Worm (Caenorhabditis elegans) whole organism, L3 larva: ENCODE data around the gene F56D5.3.

Source experiments
- mdl-1 ChIP-seq: fragments of 150-350 bp; optimal IDR thresholded peaks from 2 replicates; lab custom pipeline; 2014; ENCODE audit warnings: missing biosample characterization, missing genetic modification characterization
- nhr-76 ChIP-seq: fragments of 150-350 bp; sonication (generic microtip); optimal IDR thresholded peaks from 5 replicates; lab custom pipeline; 2014; ENCODE audit warnings: missing biosample characterization, missing genetic modification characterization
- pha-4 ChIP-seq: fragments of 150-350 bp; optimal IDR thresholded peaks from 2 replicates; lab custom pipeline; 2014; ENCODE audit warnings: missing biosample characterization, missing genetic modification reagents, missing genetic modification characterization
- pqm-1 ChIP-seq: fragments of 150-350 bp; optimal IDR thresholded peaks from 2 replicates; lab custom pipeline; 2017; ENCODE audit warnings: missing biosample characterization, missing genetic modification characterization, inconsistent platforms
- ztf-4 ChIP-seq: fragments of 150-350 bp; optimal IDR thresholded peaks from 2 replicates; lab custom pipeline; 2014; ENCODE audit warnings: missing biosample characterization, missing genetic modification characterization

DNA sequence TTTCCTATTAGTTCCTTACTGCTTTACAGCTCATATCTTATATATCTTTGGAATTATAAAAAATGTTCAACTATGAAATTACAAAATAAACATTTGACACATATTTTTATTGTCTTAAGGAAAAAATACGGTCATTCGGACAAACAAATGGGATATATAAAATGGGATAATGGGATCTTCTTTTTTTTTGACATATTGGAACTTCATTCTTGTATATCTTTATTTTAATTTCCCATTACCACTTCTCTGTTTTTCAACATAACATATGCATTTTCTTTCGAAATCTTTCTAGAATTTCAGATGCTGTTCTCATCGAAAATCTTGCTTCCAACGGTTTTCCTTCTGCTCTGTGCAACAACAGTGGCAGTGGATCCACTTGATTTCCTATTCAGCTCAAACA, 12.6 kb upstream of the F56D5.3 start, which contains the start of gene C10C5.7:
- no peak for TF ChIP-seq pha-4 (tag; lab: Kevin White, UChicago)
- TF ChIP-seq mdl-1: no peak
- TF ChIP-seq nhr-76: no peak
- no peak for TF ChIP-seq ztf-4 (tag; lab: Kevin White, UChicago)
- no peak for TF ChIP-seq pqm-1 (tag; lab: Kevin White, UChicago)
